Worm (Caenorhabditis elegans): ENCODE data around the gene C07D10.5.

ce11 chrII:7406438-7406837 lies 25.1 kb downstream of the C07D10.5 start:
- no peak for TF ChIP-seq fkh-10 (GFP tag; optimal IDR thresholded peaks at IDR 0.05)
- no peak for TF ChIP-seq pqm-1 (tag; optimal IDR thresholded peaks at IDR 0.05)
- TF ChIP-seq Y22D7AL.16 (tag; optimal IDR thresholded peaks at IDR 0.05) = no peak
- no peak for TF ChIP-seq hlh-15 (tag; optimal IDR thresholded peaks at IDR 0.05)
- no peak for TF ChIP-seq npax-4 (tag; optimal IDR thresholded peaks at IDR 0.05)
- TF ChIP-seq pha-4 (tag; optimal IDR thresholded peaks at IDR 0.05) = no peak
- no peak for TF ChIP-seq ceh-48 (tag; optimal IDR thresholded peaks at IDR 0.05)
- no peak for TF ChIP-seq ets-4 (tag; optimal IDR thresholded peaks at IDR 0.05)
- TF ChIP-seq dve-1 (tag; optimal IDR thresholded peaks at IDR 0.05) = no peak
- TF ChIP-seq ref-2 (tag; optimal IDR thresholded peaks at IDR 0.05) = no peak
- no peak for TF ChIP-seq rnt-1 (tag; optimal IDR thresholded peaks at IDR 0.05)
- TF ChIP-seq sox-2 (GFP tag; IDR thresholded peaks at IDR 0.05) = no peak
- TF ChIP-seq ceh-9 (tag; optimal IDR thresholded peaks at IDR 0.05) = no peak
- no peak for TF ChIP-seq ttx-3 (tag; optimal IDR thresholded peaks at IDR 0.05)

Data from whole organism, late embryonic.